Fruit fly (Drosophila melanogaster) whole organism, prepupa: ENCODE measurements around the gene GstD3.

ENCODE experiments used
- Blimp-1 ChIP-seq: fragments of 200-800 bp; sonication (Bioruptor generic); optimal IDR thresholded peaks from 3 replicates; lab custom pipeline; 2017; ENCODE audit warnings: missing biosample characterization, missing genetic modification characterization, mild to moderate bottlenecking, moderate library complexity, missing genetic modification reagents
- CG10631 ChIP-seq: fragments of 200-800 bp; sonication (Bioruptor generic); optimal IDR thresholded peaks from 2 replicates; lab custom pipeline; 2016; ENCODE audit warnings: missing biosample characterization, missing genetic modification characterization
- CG11762 ChIP-seq: fragments of 200-800 bp; sonication (Bioruptor generic); optimal IDR thresholded peaks from 3 replicates; lab custom pipeline; 2016; ENCODE audit warnings: missing biosample characterization, missing genetic modification characterization; ENCODE audit not compliant: insufficient read depth
- CG11902 ChIP-seq: fragments of 200-800 bp; sonication (Bioruptor generic); optimal IDR thresholded peaks from 3 replicates; lab custom pipeline; 2016; ENCODE audit warnings: missing biosample characterization, missing genetic modification characterization
- CG16779 ChIP-seq: fragments of 200-800 bp; sonication (Bioruptor generic); optimal IDR thresholded peaks from 3 replicates; lab custom pipeline; 2017; ENCODE audit warnings: missing biosample characterization, mild to moderate bottlenecking, missing genetic modification characterization
- CG34406 ChIP-seq: fragments of 200-800 bp; sonication (Bioruptor generic); optimal IDR thresholded peaks from 3 replicates; lab custom pipeline; 2016; ENCODE audit warnings: missing biosample characterization, missing genetic modification characterization
- CG3919 ChIP-seq: fragments of 200-800 bp; sonication (Bioruptor generic); optimal IDR thresholded peaks from 3 replicates; lab custom pipeline; 2016; ENCODE audit warnings: missing biosample characterization, missing genetic modification characterization
- CG6163 ChIP-seq: fragments of 200-800 bp; sonication (Bioruptor generic); IDR thresholded peaks from 3 replicates; pipeline ENCODE4 v1.3.6; 2022; ENCODE audit warnings: missing biosample characterization, missing genetic modification characterization
- CG6276 ChIP-seq: fragments of 200-800 bp; sonication (Bioruptor generic); optimal IDR thresholded peaks from 2 replicates; lab custom pipeline; 2017; ENCODE audit warnings: missing biosample characterization, mild to moderate bottlenecking, missing genetic modification characterization
- CG6808 ChIP-seq: fragments of 200-800 bp; sonication (Bioruptor generic); optimal IDR thresholded peaks from 3 replicates; lab custom pipeline; 2017; ENCODE audit warnings: missing biosample characterization, missing genetic modification characterization, mild to moderate bottlenecking, moderate library complexity, missing genetic modification reagents
- CG6854 ChIP-seq: fragments of 200-800 bp; sonication (Bioruptor generic); optimal IDR thresholded peaks from 2 replicates; lab custom pipeline; 2017; ENCODE audit warnings: missing biosample characterization, mild to moderate bottlenecking, missing genetic modification characterization
- CG7368 ChIP-seq: fragments of 200-800 bp; sonication (Bioruptor generic); optimal IDR thresholded peaks from 3 replicates; lab custom pipeline; 2016; ENCODE audit warnings: missing biosample characterization, missing genetic modification characterization
- CG8119 ChIP-seq: fragments of 200-800 bp; sonication (Bioruptor generic); IDR thresholded peaks from 3 replicates; pipeline ENCODE4 v1.3.6; 2022; ENCODE audit warnings: missing biosample characterization, missing genetic modification characterization
- CG8632 ChIP-seq: fragments of 200-800 bp; sonication (Bioruptor generic); optimal IDR thresholded peaks from 3 replicates; lab custom pipeline; 2016; ENCODE audit warnings: missing biosample characterization, missing genetic modification characterization
- CG9139 ChIP-seq: fragments of 200-800 bp; sonication (Bioruptor generic); optimal IDR thresholded peaks from 3 replicates; lab custom pipeline; 2017; ENCODE audit warnings: missing biosample characterization, mild to moderate bottlenecking, missing genetic modification characterization
- Eip78C ChIP-seq: fragments of 200-800 bp; sonication (Bioruptor generic); peaks from one replicate; lab custom pipeline; 2016; ENCODE audit warnings: missing biosample characterization, missing genetic modification characterization
- Eip93F ChIP-seq: fragments of 200-800 bp; sonication (Bioruptor generic); optimal IDR thresholded peaks from 2 replicates; lab custom pipeline; 2016; ENCODE audit warnings: missing biosample characterization, mild to moderate bottlenecking, missing genetic modification characterization
- Hr38 ChIP-seq: sonication (Bioruptor generic); optimal IDR thresholded peaks from 2 replicates; lab custom pipeline; 2016; ENCODE audit warnings: missing biosample characterization, missing genetic modification characterization
- Lpt ChIP-seq: fragments of 200-800 bp; sonication (Bioruptor generic); optimal IDR thresholded peaks from 3 replicates; lab custom pipeline; 2016; ENCODE audit warnings: missing biosample characterization, missing genetic modification characterization
- Sox102F ChIP-seq: fragments of 200-800 bp; sonication (Bioruptor generic); optimal IDR thresholded peaks from 2 replicates; lab custom pipeline; 2016; ENCODE audit warnings: missing biosample characterization, mild to moderate bottlenecking, missing genetic modification characterization
- Sox14 ChIP-seq: fragments of 200-800 bp; sonication (Bioruptor generic); optimal IDR thresholded peaks from 3 replicates; lab custom pipeline; 2016; ENCODE audit warnings: missing biosample characterization, missing genetic modification characterization
- Sox15 ChIP-seq: fragments of 200-800 bp; sonication (Bioruptor generic); optimal IDR thresholded peaks from 3 replicates; lab custom pipeline; 2016; ENCODE audit warnings: missing biosample characterization, missing genetic modification characterization
- acj6 ChIP-seq: fragments of 200-800 bp; sonication (Bioruptor generic); optimal IDR thresholded peaks from 3 replicates; lab custom pipeline; 2016; ENCODE audit warnings: missing biosample characterization, missing genetic modification characterization
- dsx ChIP-seq: fragments of 200-800 bp; optimal IDR thresholded peaks from 3 replicates; lab custom pipeline; 2019; ENCODE audit warnings: missing biosample characterization, mild to moderate bottlenecking, missing genetic modification characterization, moderate library complexity; ENCODE audit not compliant: poor library complexity, severe bottlenecking
- esn ChIP-seq: fragments of 200-800 bp; sonication (Bioruptor generic); optimal IDR thresholded peaks from 2 replicates; lab custom pipeline; 2016; ENCODE audit warnings: missing biosample characterization, mild to moderate bottlenecking, missing genetic modification characterization, moderate library complexity
- fkh ChIP-seq: fragments of 200-800 bp; sonication (Bioruptor generic); optimal IDR thresholded peaks from 3 replicates; lab custom pipeline; 2017; ENCODE audit warnings: missing biosample characterization, mild to moderate bottlenecking, missing genetic modification characterization, moderate library complexity
- salr ChIP-seq, 2 experiments: fragments of 200-800 bp; sonication (Bioruptor generic); optimal IDR thresholded peaks; 3 replicates each; lab custom pipeline; 2016 to 2018; ENCODE audit warnings: missing biosample characterization in 2 of 2, missing genetic modification characterization in 2 of 2, mild to moderate bottlenecking in 1 of 2
- ss ChIP-seq, 2 experiments: fragments of 200-800 bp; sonication (Bioruptor generic); optimal IDR thresholded peaks; 2 replicates in 1 of 2; 3 replicates in 1 of 2; lab custom pipeline; 2017 to 2018; ENCODE audit warnings: mild to moderate bottlenecking in 2 of 2, missing biosample characterization in 2 of 2, missing genetic modification characterization in 2 of 2, moderate library complexity in 1 of 2
- svp ChIP-seq: fragments of 200-800 bp; sonication (Bioruptor generic); peaks from one replicate; lab custom pipeline; 2016; ENCODE audit warnings: missing biosample characterization, missing genetic modification characterization

The GstD3 gene

DNA sequence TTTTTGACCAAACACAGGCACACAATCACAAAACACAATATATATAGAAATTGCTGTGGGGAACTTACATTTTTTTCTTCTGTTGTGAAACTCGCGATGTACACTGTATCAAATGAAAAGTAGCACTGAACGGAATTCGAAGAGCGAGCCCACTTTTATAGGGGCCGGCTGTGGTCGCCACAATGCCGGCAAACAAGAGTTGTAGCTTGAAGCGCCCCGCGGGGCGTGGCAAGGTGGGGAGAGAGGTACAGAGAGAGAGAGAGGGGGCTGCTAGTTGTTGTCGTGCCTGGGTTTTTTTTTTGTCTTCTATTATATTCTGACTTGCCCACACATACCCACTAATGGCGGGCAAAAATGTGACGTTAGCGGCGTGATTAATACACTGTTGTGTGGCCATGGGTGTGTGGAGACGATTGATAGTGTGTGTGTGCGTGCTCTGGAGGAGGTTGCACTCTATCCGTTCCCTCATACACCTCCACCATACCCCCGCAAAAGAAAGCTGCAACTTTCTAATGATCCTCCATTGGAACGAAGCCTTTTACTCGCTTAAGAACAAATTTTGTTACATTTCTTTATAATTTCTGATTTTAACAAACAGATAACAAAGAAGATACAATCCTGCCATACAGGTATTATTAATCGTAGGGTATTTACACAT, 3.6 kb upstream of the GstD3 start, which contains the start of gene GstD1 (continued):
- TF ChIP-seq CG8632 (GFP tag; lab: Kevin White, UChicago): no peak
- TF ChIP-seq Eip78C (GFP tag; lab: Kevin White, UChicago): peak; percentile 89
- peak; percentile 43 for TF ChIP-seq acj6 (GFP tag; lab: Kevin White, UChicago)
- TF ChIP-seq CG6808 (GFP tag; lab: Kevin White, UChicago): peak; percentile 51
- peak; percentile 67 for TF ChIP-seq Sox14 (GFP tag; lab: Kevin White, UChicago)
- peak; percentile 36 for TF ChIP-seq CG16779 (tag; lab: Kevin White, UChicago)
- peak in 1 of 2 experiments; percentile 81 for TF ChIP-seq salr (GFP tag; optimal IDR thresholded peaks at IDR 0.05; lab: Kevin White, UChicago)
- no peak for TF ChIP-seq CG11902 (GFP tag; lab: Kevin White, UChicago)
- TF ChIP-seq esn (GFP tag; lab: Kevin White, UChicago): peak; percentile 60
- TF ChIP-seq Hr38 (GFP tag; lab: Kevin White, UChicago): no peak
- TF ChIP-seq CG11762 (GFP tag; lab: Kevin White, UChicago): peak; percentile 30
- peak; percentile 77 for TF ChIP-seq CG6276 (GFP tag; lab: Kevin White, UChicago)
- TF ChIP-seq Lpt: peak; percentile 83
- peak; percentile 1 for TF ChIP-seq CG7368 (GFP tag; lab: Kevin White, UChicago)
- TF ChIP-seq CG9139 (GFP tag; lab: Kevin White, UChicago): peak; percentile 36
- TF ChIP-seq CG8119 (GFP tag; lab: Robert Waterston, UW): peak; percentile 72
- peak; percentile 2 for TF ChIP-seq Sox102F
- peak; percentile 71 for TF ChIP-seq CG3919 (GFP tag; lab: Kevin White, UChicago)
- TF ChIP-seq ss (GFP tag; optimal IDR thresholded peaks at IDR 0.05; lab: Kevin White, UChicago): peak; percentile 3 to 53
- TF ChIP-seq Eip93F (GFP tag; lab: Kevin White, UChicago): no peak
- TF ChIP-seq dsx (GFP tag; lab: Kevin White, UChicago): peak; percentile 20

DNA sequence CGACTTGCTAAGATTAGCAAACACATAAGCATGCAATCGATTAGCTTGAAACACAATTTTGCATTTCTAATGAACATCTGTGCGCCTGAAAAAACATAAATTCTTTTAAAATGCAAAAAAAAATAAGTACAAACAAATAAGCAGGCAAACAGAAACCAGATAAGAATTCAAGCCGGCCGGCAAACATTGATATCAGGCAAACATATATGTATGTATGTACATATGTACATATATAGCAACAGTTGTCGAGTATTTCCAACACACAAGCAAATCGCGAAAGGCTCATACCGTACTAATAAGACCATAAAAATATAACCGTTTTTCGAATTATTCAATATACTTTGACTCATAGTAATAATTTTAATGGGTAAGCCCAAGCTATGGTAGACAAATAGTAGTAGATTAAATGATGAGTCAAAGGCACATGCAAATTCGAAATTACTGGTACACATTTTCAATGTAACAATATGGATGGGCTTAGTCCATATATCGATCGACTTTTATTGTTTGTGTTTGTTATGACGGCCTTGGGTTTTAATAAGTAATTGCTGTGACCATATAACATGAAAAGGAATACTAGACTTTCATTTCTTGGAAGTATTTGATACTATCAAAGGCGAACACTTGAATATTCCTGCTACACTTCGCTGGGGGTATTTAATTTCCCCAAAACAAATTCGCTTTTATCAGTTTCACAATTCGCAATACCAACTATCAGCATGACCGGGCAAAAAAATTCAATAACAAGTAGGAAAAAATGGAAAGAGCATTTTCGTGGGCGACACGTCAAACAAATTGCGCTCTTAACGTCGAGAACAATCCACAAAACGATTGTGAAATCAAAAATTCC, 2.9 kb upstream of the GstD3 start:
- TF ChIP-seq svp (GFP tag; lab: Kevin White, UChicago): peak; percentile 57
- peak; percentile 10 for TF ChIP-seq CG6854 (GFP tag; lab: Kevin White, UChicago)
- peak; percentile 59 for TF ChIP-seq fkh
- TF ChIP-seq Blimp-1: no peak
- peak; percentile 28 for TF ChIP-seq CG10631 (GFP tag; lab: Kevin White, UChicago)

- TF ChIP-seq CG6163 (GFP tag; lab: Robert Waterston, UW) (0 out of 3 replicates have a peak, but pooled peaks have one; percentile 44), CG8119 (GFP tag; lab: Robert Waterston, UW) (0 out of 3 replicates have a peak, but pooled peaks have one; percentile 34), CG11902 (GFP tag; lab: Kevin White, UChicago) (no peak), svp (GFP tag; lab: Kevin White, UChicago) (peak; percentile 58), dsx (GFP tag; lab: Kevin White, UChicago) (peak; percentile 22), CG34406 (GFP tag; lab: Kevin White, UChicago) (no peak), ss (GFP tag; optimal IDR thresholded peaks at IDR 0.05; lab: Kevin White, UChicago) (peak; percentile 11 to 27), Eip78C (GFP tag; lab: Kevin White, UChicago) (peak; percentile 67)
- TF ChIP-seq, all 60 proteins: peak for 6
Observed at dm6 chr3R:12370643-12370995, 2.2 kb upstream of the GstD3 start.

DNA sequence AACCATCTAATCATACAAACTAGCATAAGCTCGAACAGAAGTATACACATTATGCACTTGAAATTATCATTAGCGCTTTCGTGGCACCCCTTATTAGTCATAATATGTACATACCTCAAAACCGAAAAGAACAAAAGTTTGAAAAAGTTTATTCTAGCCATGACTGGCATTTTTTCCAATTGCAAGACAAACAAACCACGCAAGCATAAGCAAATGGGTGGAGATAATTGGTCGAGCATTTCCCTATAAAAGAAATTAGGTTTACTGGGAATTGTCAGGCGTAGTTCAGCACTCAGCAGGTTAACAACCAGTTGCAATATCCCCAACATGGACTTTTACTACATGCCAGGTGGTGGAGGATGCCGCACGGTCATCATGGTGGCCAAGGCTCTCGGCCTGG, 1.2 kb upstream of the GstD3 start, which contains the start of gene GstD2:
Gene GstD2, plus strand, starts transcription at position 301 of the 400 bp plus-strand sequence.
- no peak for TF ChIP-seq CG9139 (GFP tag; lab: Kevin White, UChicago)
- no peak for TF ChIP-seq Sox15 (GFP tag; lab: Kevin White, UChicago)
- peak; percentile 7 for TF ChIP-seq Eip78C (GFP tag; lab: Kevin White, UChicago)
